Worm (Caenorhabditis elegans): ENCODE results near the gene F18H3.1.

The F18H3.1 gene

ce11 chrX:13525094-13525493 lies 5.6 kb downstream of the F18H3.1 start:
- TF ChIP-seq ztf-23 (GFP tag; IDR thresholded peaks at IDR 0.05) (no peak), klf-2 (GFP tag; conservative IDR thresholded peaks at IDR 0.05) (no peak), cog-1 (tag; optimal IDR thresholded peaks at IDR 0.05) (no peak), T22C8.4 (GFP tag; IDR thresholded peaks at IDR 0.05) (no peak), ref-1 (GFP tag; conservative IDR thresholded peaks at IDR 0.05) (no peak), tab-1 (GFP tag; IDR thresholded peaks at IDR 0.05) (no peak), flt-1 (GFP tag; IDR thresholded peaks at IDR 0.05) (no peak), med-1 (GFP tag; optimal IDR thresholded peaks at IDR 0.05; ENCODE audit: insufficient read depth) (no peak), ztf-29 (GFP tag; IDR thresholded peaks at IDR 0.05) (no peak)

ce11 chrX:13526219-13527218 lies 7.1 kb downstream of the F18H3.1 start:
- 0 out of 2 replicates have a peak, but pooled peaks have one; percentile 20 for TF ChIP-seq ztf-23 (GFP tag; IDR thresholded peaks at IDR 0.05)
- 0 out of 2 replicates have a peak, but pooled peaks have one; percentile 45 for TF ChIP-seq ztf-29 (GFP tag; IDR thresholded peaks at IDR 0.05)
- no peak for TF ChIP-seq ref-1 (GFP tag; conservative IDR thresholded peaks at IDR 0.05)
- TF ChIP-seq med-1 (GFP tag; optimal IDR thresholded peaks at IDR 0.05; ENCODE audit: insufficient read depth) = no peak

ce11 chrX:13527347-13528092 lies 8.1 kb downstream of the F18H3.1 start, which contains the start of gene pab-2:
TSS of gene pab-2 (minus strand) at chrX:13527415.
- no peak for TF ChIP-seq T22C8.4 (GFP tag; IDR thresholded peaks at IDR 0.05)
- peak; percentile 69 for TF ChIP-seq cog-1 (tag; optimal IDR thresholded peaks at IDR 0.05)
- TF ChIP-seq ref-1 (GFP tag; conservative IDR thresholded peaks at IDR 0.05) = no peak
- TF ChIP-seq ztf-29 (GFP tag; IDR thresholded peaks at IDR 0.05) = peak; percentile 73
- 0 out of 2 replicates have a peak, but pooled peaks have one; percentile 39 for TF ChIP-seq flt-1 (GFP tag; IDR thresholded peaks at IDR 0.05)
- no peak for TF ChIP-seq tab-1 (GFP tag; IDR thresholded peaks at IDR 0.05)
- TF ChIP-seq ztf-23 (GFP tag; IDR thresholded peaks at IDR 0.05) = peak; percentile 72

- TF ChIP-seq ztf-29 (GFP tag; IDR thresholded peaks at IDR 0.05) (no peak), T22C8.4 (GFP tag; IDR thresholded peaks at IDR 0.05) (no peak), med-1 (GFP tag; optimal IDR thresholded peaks at IDR 0.05; ENCODE audit: insufficient read depth) (no peak), klf-2 (GFP tag; conservative IDR thresholded peaks at IDR 0.05) (no peak), flt-1 (GFP tag; IDR thresholded peaks at IDR 0.05) (no peak), cog-1 (tag; optimal IDR thresholded peaks at IDR 0.05) (no peak), ztf-23 (GFP tag; IDR thresholded peaks at IDR 0.05) (no peak), ref-1 (GFP tag; conservative IDR thresholded peaks at IDR 0.05) (no peak), tab-1 (GFP tag; IDR thresholded peaks at IDR 0.05) (no peak)
Observed at ce11 chrX:13528630-13529138, 9.2 kb downstream of the F18H3.1 start, which contains the start of gene F18H3.4. TSS of gene F18H3.4 (plus strand) at chrX:13529088.

ce11 chrX:13530015-13530778 lies 10.7 kb downstream of the F18H3.1 start:
- no peak for TF ChIP-seq ref-1 (GFP tag; conservative IDR thresholded peaks at IDR 0.05)
- no peak for TF ChIP-seq T22C8.4 (GFP tag; IDR thresholded peaks at IDR 0.05)
- no peak for TF ChIP-seq cog-1 (tag; optimal IDR thresholded peaks at IDR 0.05)
- no peak for TF ChIP-seq ztf-29 (GFP tag; IDR thresholded peaks at IDR 0.05)
- no peak for TF ChIP-seq tab-1 (GFP tag; IDR thresholded peaks at IDR 0.05)
- TF ChIP-seq ztf-23 (GFP tag; IDR thresholded peaks at IDR 0.05) = no peak
- TF ChIP-seq flt-1 (GFP tag; IDR thresholded peaks at IDR 0.05) = no peak
- no peak for TF ChIP-seq med-1 (GFP tag; optimal IDR thresholded peaks at IDR 0.05; ENCODE audit: insufficient read depth)
- no peak for TF ChIP-seq klf-2 (GFP tag; conservative IDR thresholded peaks at IDR 0.05)

ce11 chrX:13532424-13533309 lies 13.2 kb downstream of the F18H3.1 start, which contains the start of gene acr-12:
TSS of gene acr-12 (plus strand) at chrX:13532853.
- TF ChIP-seq tab-1 (GFP tag; IDR thresholded peaks at IDR 0.05) (no peak), klf-2 (GFP tag; conservative IDR thresholded peaks at IDR 0.05) (no peak), cog-1 (tag; optimal IDR thresholded peaks at IDR 0.05) (no peak), med-1 (GFP tag; optimal IDR thresholded peaks at IDR 0.05; ENCODE audit: insufficient read depth) (no peak), ref-1 (GFP tag; conservative IDR thresholded peaks at IDR 0.05) (no peak), T22C8.4 (GFP tag; IDR thresholded peaks at IDR 0.05) (no peak), ztf-23 (GFP tag; IDR thresholded peaks at IDR 0.05) (no peak), flt-1 (GFP tag; IDR thresholded peaks at IDR 0.05) (no peak), ztf-29 (GFP tag; IDR thresholded peaks at IDR 0.05) (no peak)

DNA sequence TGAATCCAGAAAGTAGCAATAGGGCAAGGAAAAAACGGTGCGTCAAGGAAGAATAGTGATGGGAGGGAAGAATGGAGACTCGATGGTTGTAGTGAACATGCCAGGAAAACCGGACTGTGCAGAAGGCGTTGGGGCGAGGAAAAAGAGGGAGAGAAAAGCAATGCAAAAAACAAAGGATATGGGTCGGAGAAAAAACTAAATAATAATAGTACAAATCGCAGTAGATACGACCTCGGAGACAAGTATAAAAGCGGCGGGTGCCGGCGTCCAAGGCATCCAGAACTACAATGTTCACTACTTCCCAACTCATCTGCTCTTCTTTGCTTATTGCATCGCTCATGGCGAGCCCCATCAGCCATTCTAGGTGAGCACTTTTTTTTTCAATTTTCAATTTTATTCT lies 17.3 kb downstream of the F18H3.1 start, which contains the start of gene R01E6.5:
R01E6.5 (plus strand) TSS at position 301 of the 400 bp plus-strand sequence.
- no peak for TF ChIP-seq ztf-29 (GFP tag; IDR thresholded peaks at IDR 0.05)
- no peak for TF ChIP-seq flt-1 (GFP tag; IDR thresholded peaks at IDR 0.05)
- no peak for TF ChIP-seq ref-1 (GFP tag; conservative IDR thresholded peaks at IDR 0.05)
- TF ChIP-seq cog-1 (tag; optimal IDR thresholded peaks at IDR 0.05) = no peak
- no peak for TF ChIP-seq ztf-23 (GFP tag; IDR thresholded peaks at IDR 0.05)
- TF ChIP-seq T22C8.4 (GFP tag; IDR thresholded peaks at IDR 0.05) = no peak
- TF ChIP-seq med-1 (GFP tag; optimal IDR thresholded peaks at IDR 0.05; ENCODE audit: insufficient read depth) = no peak

Data from whole organism, midembryonic.